Worm (Caenorhabditis elegans) whole organism, late embryonic: ENCODE data around the gene acy-4.
"Not testable (repeated sequence)": the region's sequence is repeated elsewhere in the genome, so short reads cannot be mapped to it uniquely, and the experiment has no call there.

Source experiments
- F13H6.1 ChIP-seq: sonication (generic microtip); optimal IDR thresholded peaks from 2 replicates; lab custom pipeline; 2016; ENCODE audit warnings: missing genetic modification characterization, missing compliant biosample characterization
- K09A11.1 ChIP-seq: sonication (generic microtip); optimal IDR thresholded peaks from 2 replicates; lab custom pipeline; 2017; ENCODE audit warnings: antibody characterized with exemption, mild to moderate bottlenecking, missing genetic modification characterization, missing compliant biosample characterization; ENCODE audit not compliant: insufficient read depth
- T23F11.4 ChIP-seq: fragments of 200-800 bp; sonication (Bioruptor generic); optimal IDR thresholded peaks from 2 replicates; lab custom pipeline; 2018; ENCODE audit warnings: mild to moderate bottlenecking, missing genetic modification characterization, missing compliant biosample characterization
- ceh-14 ChIP-seq: sonication (generic microtip); optimal IDR thresholded peaks from 2 replicates; lab custom pipeline; 2016; ENCODE audit warnings: missing genotype, missing genetic modification characterization, missing compliant biosample characterization
- ceh-18 ChIP-seq: sonication (generic microtip); optimal IDR thresholded peaks from 2 replicates; lab custom pipeline; 2016; ENCODE audit warnings: missing genetic modification characterization, missing compliant biosample characterization
- ceh-19 ChIP-seq: fragments of 200-800 bp; sonication (Bioruptor generic); optimal IDR thresholded peaks from 2 replicates; lab custom pipeline; 2018; ENCODE audit warnings: mild to moderate bottlenecking, missing genetic modification characterization, missing compliant biosample characterization
- ceh-31 ChIP-seq: sonication (generic microtip); optimal IDR thresholded peaks from 2 replicates; lab custom pipeline; 2016; ENCODE audit warnings: missing genetic modification characterization, missing compliant biosample characterization
- ceh-45 ChIP-seq: fragments of 200-800 bp; sonication (Bioruptor generic); IDR thresholded peaks from 2 replicates; pipeline ENCODE4 v1.3.6; 2022; ENCODE audit warnings: missing genetic modification reagents, missing genetic modification characterization, missing compliant biosample characterization
- ceh-9 ChIP-seq: sonication (generic microtip); optimal IDR thresholded peaks from 2 replicates; lab custom pipeline; 2016; ENCODE audit warnings: mild to moderate bottlenecking, missing genetic modification characterization, inconsistent platforms, missing compliant biosample characterization
- dmd-4 ChIP-seq: sonication (generic microtip); optimal IDR thresholded peaks from 2 replicates; lab custom pipeline; 2016; ENCODE audit warnings: borderline replicate concordance, missing genetic modification characterization, missing compliant biosample characterization
- dve-1 ChIP-seq: sonication (generic microtip); optimal IDR thresholded peaks from 2 replicates; lab custom pipeline; 2017; ENCODE audit warnings: antibody characterized with exemption, mild to moderate bottlenecking, missing genetic modification characterization, missing compliant biosample characterization
- elt-2 ChIP-seq: sonication (generic microtip); optimal IDR thresholded peaks from 2 replicates; lab custom pipeline; 2016; ENCODE audit warnings: missing genetic modification reagents, missing genetic modification characterization, missing compliant biosample characterization
- elt-4 ChIP-seq: sonication (generic microtip); optimal IDR thresholded peaks from 2 replicates; lab custom pipeline; 2016; ENCODE audit warnings: missing genetic modification characterization, missing compliant biosample characterization
- eyg-1 ChIP-seq: sonication (generic microtip); optimal IDR thresholded peaks from 2 replicates; lab custom pipeline; 2016; ENCODE audit warnings: missing genotype, missing genetic modification characterization, missing compliant biosample characterization
- fkh-10 ChIP-seq: fragments of 150-350 bp; optimal IDR thresholded peaks from 2 replicates; lab custom pipeline; 2014; ENCODE audit warnings: missing biosample characterization, missing genetic modification reagents, missing genetic modification characterization
- hlh-13 ChIP-seq: fragments of 200-800 bp; sonication (Bioruptor generic); optimal IDR thresholded peaks from 2 replicates; lab custom pipeline; 2018; ENCODE audit warnings: mild to moderate bottlenecking, missing genetic modification characterization, missing compliant biosample characterization
- hlh-15 ChIP-seq: sonication (generic microtip); optimal IDR thresholded peaks from 2 replicates; lab custom pipeline; 2016; ENCODE audit warnings: missing genetic modification characterization, missing compliant biosample characterization
- hlh-30 ChIP-seq: sonication (generic microtip); optimal IDR thresholded peaks from 2 replicates; lab custom pipeline; 2017; ENCODE audit warnings: antibody characterized with exemption, missing genetic modification characterization, missing compliant biosample characterization; ENCODE audit not compliant: insufficient read depth
- hlh-6 ChIP-seq: sonication (generic microtip); optimal IDR thresholded peaks from 2 replicates; lab custom pipeline; 2016; ENCODE audit warnings: missing genotype, missing genetic modification characterization, missing compliant biosample characterization
- nfya-1 ChIP-seq: sonication (generic microtip); optimal IDR thresholded peaks from 2 replicates; lab custom pipeline; 2017; ENCODE audit warnings: missing genetic modification characterization, mild to moderate bottlenecking, missing compliant biosample characterization, antibody characterized with exemption, moderate library complexity
- nhr-232 ChIP-seq: sonication (generic microtip); optimal IDR thresholded peaks from 2 replicates; lab custom pipeline; 2016; ENCODE audit warnings: missing genetic modification characterization, missing compliant biosample characterization
- npax-4 ChIP-seq: sonication (generic microtip); optimal IDR thresholded peaks from 2 replicates; lab custom pipeline; 2016; ENCODE audit warnings: missing genetic modification characterization, missing compliant biosample characterization
- odd-2 ChIP-seq: sonication (generic microtip); optimal IDR thresholded peaks from 2 replicates; lab custom pipeline; 2017; ENCODE audit warnings: antibody characterized with exemption, mild to moderate bottlenecking, missing genetic modification characterization, missing compliant biosample characterization
- pat-9 ChIP-seq: fragments of 200-800 bp; sonication (Bioruptor generic); optimal IDR thresholded peaks from 2 replicates; lab custom pipeline; 2018; ENCODE audit warnings: mild to moderate bottlenecking, missing genetic modification characterization, moderate library complexity, missing compliant biosample characterization
- pros-1 ChIP-seq: fragments of 150-350 bp; optimal IDR thresholded peaks from 2 replicates; lab custom pipeline; 2014; ENCODE audit warnings: missing biosample characterization, missing genetic modification reagents, missing genetic modification characterization
- ref-2 ChIP-seq: sonication (generic microtip); optimal IDR thresholded peaks from 2 replicates; lab custom pipeline; 2016; ENCODE audit warnings: missing genetic modification characterization, missing compliant biosample characterization
- rnt-1 ChIP-seq: sonication (generic microtip); optimal IDR thresholded peaks from 2 replicates; lab custom pipeline; 2016; ENCODE audit warnings: missing genetic modification characterization, missing compliant biosample characterization
- sdc-2 ChIP-seq: sonication (generic microtip); optimal IDR thresholded peaks from 2 replicates; lab custom pipeline; 2016; ENCODE audit warnings: missing genotype, missing genetic modification characterization, missing compliant biosample characterization
- syd-9 ChIP-seq: sonication (generic microtip); optimal IDR thresholded peaks from 2 replicates; lab custom pipeline; 2016; ENCODE audit warnings: mild to moderate bottlenecking, missing genetic modification characterization, moderate library complexity, missing compliant biosample characterization
- tbx-2 ChIP-seq: sonication (generic microtip); optimal IDR thresholded peaks from 2 replicates; lab custom pipeline; 2016; ENCODE audit warnings: missing genetic modification characterization, missing compliant biosample characterization
- ttx-3 ChIP-seq: sonication (generic microtip); optimal IDR thresholded peaks from 2 replicates; lab custom pipeline; 2016; ENCODE audit warnings: missing genetic modification reagents, missing genetic modification characterization, missing compliant biosample characterization
- unc-42 ChIP-seq: sonication (generic microtip); optimal IDR thresholded peaks from 2 replicates; lab custom pipeline; 2016; ENCODE audit warnings: missing genotype, missing genetic modification characterization, missing compliant biosample characterization
- unc-86 ChIP-seq: sonication (generic microtip); optimal IDR thresholded peaks from 2 replicates; lab custom pipeline; 2016; ENCODE audit warnings: missing genetic modification characterization, missing compliant biosample characterization
- zip-5 ChIP-seq: sonication (generic microtip); optimal IDR thresholded peaks from 2 replicates; lab custom pipeline; 2016; ENCODE audit warnings: missing genetic modification characterization, missing compliant biosample characterization
- ztf-16 ChIP-seq: sonication (generic microtip); optimal IDR thresholded peaks from 2 replicates; lab custom pipeline; 2017; ENCODE audit warnings: missing genetic modification characterization, missing compliant biosample characterization

The acy-4 gene

ce11 chrV:5668968-5669367, 38.3 kb upstream of the acy-4 start:
- TF ChIP-seq hlh-15 (tag; lab: Kevin White, UChicago): no peak
- no peak for TF ChIP-seq hlh-13 (GFP tag; lab: Kevin White, UChicago)
- TF ChIP-seq ceh-19 (GFP tag; lab: Kevin White, UChicago): no peak
- TF ChIP-seq ceh-14 (tag; lab: Kevin White, UChicago): no peak
- TF ChIP-seq nhr-232: no peak
- TF ChIP-seq ceh-45 (GFP tag; lab: Robert Waterston, UW): no peak
- no peak for TF ChIP-seq ceh-31 (tag; lab: Kevin White, UChicago)

- no peak for TF ChIP-seq unc-86
- no peak for TF ChIP-seq pros-1 (tag; lab: Kevin White, UChicago)
- no peak for TF ChIP-seq hlh-6 (tag; lab: Kevin White, UChicago)
- TF ChIP-seq T23F11.4 (GFP tag; lab: Kevin White, UChicago): no peak
- TF ChIP-seq ceh-18 (tag; lab: Kevin White, UChicago): no peak
These were observed 36.6 kb upstream of the acy-4 start for ce11 chrV:5667337-5667736.

- TF ChIP-seq pros-1 (tag; lab: Kevin White, UChicago) (no peak), syd-9 (tag; lab: Kevin White, UChicago) (no peak), hlh-30 (no peak), nfya-1 (tag; lab: Kevin White, UChicago) (no peak), odd-2 (tag; lab: Kevin White, UChicago) (no peak), hlh-6 (tag; lab: Kevin White, UChicago) (no peak), elt-2 (tag; lab: Kevin White, UChicago) (no peak), sdc-2 (tag; lab: Kevin White, UChicago) (no peak)
- TF ChIP-seq, all 69 proteins: peak for 0
These were observed 35.5 kb upstream of the acy-4 start, which contains the start of gene C14C11.7 for ce11 chrV:5666036-5666729. Gene C14C11.7, minus strand, starts transcription at chrV:5666086.

- not testable (repeated sequence) for TF ChIP-seq dve-1; ttx-3 (tag; lab: Kevin White, UChicago); unc-42 (tag; lab: Kevin White, UChicago)
These were observed 32.6 kb upstream of the acy-4 start, which contains the start of gene C14C11.1 for ce11 chrV:5663317-5663716. Gene C14C11.1, plus strand, starts transcription at chrV:5663617.

- no peak for TF ChIP-seq F13H6.1 (tag; lab: Kevin White, UChicago)
- TF ChIP-seq rnt-1 (tag; lab: Kevin White, UChicago): no peak
- no peak for TF ChIP-seq elt-4 (tag; lab: Kevin White, UChicago)
- no peak for TF ChIP-seq tbx-2 (tag; lab: Kevin White, UChicago)
- no peak for TF ChIP-seq ceh-9 (tag; lab: Kevin White, UChicago)
- no peak for TF ChIP-seq fkh-10 (GFP tag; lab: Kevin White, UChicago)
- no peak for TF ChIP-seq K09A11.1
- TF ChIP-seq ceh-45 (GFP tag; lab: Robert Waterston, UW): no peak
- TF ChIP-seq pat-9 (tag; lab: Kevin White, UChicago): no peak
- TF ChIP-seq eyg-1 (tag; lab: Kevin White, UChicago): no peak
- TF ChIP-seq npax-4 (tag; lab: Kevin White, UChicago): no peak
- no peak for TF ChIP-seq ztf-16
- TF ChIP-seq ref-2 (tag; lab: Kevin White, UChicago): no peak
- TF ChIP-seq zip-5: no peak
- no peak for TF ChIP-seq dmd-4
- no peak for TF ChIP-seq nfya-1 (tag; lab: Kevin White, UChicago)
- TF ChIP-seq, all 69 proteins: peak for 0
These were observed 30.0 kb upstream of the acy-4 start, which contains the start of the genes mut-14 and C14C11.2 for ce11 chrV:5660604-5661209. Gene mut-14, minus strand, starts transcription at chrV:5660704. Gene C14C11.2, plus strand, starts transcription at chrV:5661159.
